Worm (Caenorhabditis elegans): ENCODE measurements around the gene basl-1.

Gene basl-1

DNA sequence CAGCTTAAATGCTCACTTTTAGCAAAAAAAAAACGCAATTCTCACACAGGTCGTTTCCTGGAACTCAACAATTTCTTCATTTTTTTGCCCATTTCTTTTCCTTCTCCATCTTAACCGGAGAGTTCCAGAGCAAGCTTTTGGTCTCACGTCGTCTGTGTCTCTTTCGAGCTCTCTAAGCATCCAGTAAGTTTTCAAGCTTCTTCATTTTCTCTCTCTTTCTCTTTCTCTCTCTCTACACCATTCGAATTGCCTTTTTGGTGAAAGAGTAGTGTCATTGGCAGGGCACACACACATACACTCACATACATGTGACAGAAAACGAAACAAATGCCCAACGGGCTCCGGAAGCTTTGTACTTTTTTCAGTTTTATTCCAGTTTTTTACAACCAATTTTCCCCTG, 25.1 kb downstream of the basl-1 start:
- no peak for TF ChIP-seq cebp-1 (GFP tag; IDR thresholded peaks at IDR 0.05)
- TF ChIP-seq cebp-1 (tag; optimal IDR thresholded peaks at IDR 0.05) = peak; percentile 6
- TF ChIP-seq snpc-1.1 (tag; optimal IDR thresholded peaks at IDR 0.05; ENCODE audit: insufficient read depth) = no peak
- TF ChIP-seq snpc-4 (GFP tag; optimal IDR thresholded peaks at IDR 0.05) = no peak
- peak in 1 of 4 experiments; percentile 59 for TF ChIP-seq snpc-4 (tag; optimal IDR thresholded peaks at IDR 0.05)
- no peak for TF ChIP-seq efl-1 (GFP tag; optimal IDR thresholded peaks at IDR 0.05)
- no peak for TF ChIP-seq nhr-80 (tag; optimal IDR thresholded peaks at IDR 0.05)
- TF ChIP-seq atf-7 (tag; optimal IDR thresholded peaks at IDR 0.05) = no peak
- TF ChIP-seq hmg-1.2 (GFP tag; IDR thresholded peaks at IDR 0.05) = peak; percentile 52; the same call in 1 of the 2 replicates

DNA sequence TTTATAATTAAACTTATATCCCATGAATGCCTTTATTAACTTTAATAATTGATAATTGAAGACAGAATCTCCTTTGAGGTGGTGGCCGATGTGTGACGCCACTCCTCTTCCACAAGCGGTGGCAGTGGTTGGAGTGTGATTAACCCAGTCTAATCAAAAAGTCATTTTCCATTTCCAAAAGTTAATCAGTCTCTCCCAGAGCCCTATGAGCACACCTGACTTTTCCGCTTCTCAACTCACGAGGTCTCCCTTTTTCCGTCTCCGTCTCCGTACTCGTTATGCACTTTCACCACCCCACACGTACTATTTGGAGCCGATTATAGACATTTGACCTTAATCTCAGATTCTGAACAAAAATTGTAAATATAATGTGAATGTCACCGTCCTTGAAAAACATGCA, 27.9 kb downstream of the basl-1 start:
- TF ChIP-seq rpc-1 (optimal IDR thresholded peaks at IDR 0.05) (no peak), rpc-1 (tag; optimal IDR thresholded peaks at IDR 0.05) (no peak), chd-7 (tag; optimal IDR thresholded peaks at IDR 0.05) (no peak), B0035.1 (tag; optimal IDR thresholded peaks at IDR 0.05) (no peak), F23B12.7 (tag; optimal IDR thresholded peaks at IDR 0.05; ENCODE audit: insufficient read depth) (no peak), zim-3 (tag; optimal IDR thresholded peaks at IDR 0.05) (no peak)

DNA sequence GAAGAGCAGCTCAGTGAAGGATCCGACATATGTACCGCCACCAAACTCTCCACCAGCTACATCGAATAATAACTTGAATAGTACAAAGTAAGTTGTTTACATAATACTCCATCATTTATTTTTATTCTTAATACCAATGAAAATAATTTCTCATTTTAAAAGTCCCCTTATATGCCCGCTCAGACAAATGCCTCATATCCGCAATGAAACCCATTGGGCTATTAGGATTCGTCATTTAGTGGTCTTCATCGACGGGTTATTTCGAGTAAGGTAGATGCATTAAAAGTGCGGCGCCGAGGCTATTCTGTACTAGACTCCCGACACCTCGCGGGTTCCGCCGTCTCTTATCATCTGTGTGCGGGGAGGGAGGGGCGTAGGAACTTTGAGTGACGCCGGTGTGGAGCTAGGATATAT, 39.0 kb downstream of the basl-1 start:
- TF ChIP-seq hmg-1.2 (GFP tag; IDR thresholded peaks at IDR 0.05) (peak; percentile 92), pbrm-1 (GFP tag; IDR thresholded peaks at IDR 0.05) (peak; percentile 93), unc-62 (GFP tag; optimal IDR thresholded peaks at IDR 0.05) (no peak), Y95B8A.8 (GFP tag; IDR thresholded peaks at IDR 0.05) (no peak), dpl-1 (GFP tag; optimal IDR thresholded peaks at IDR 0.05) (no peak), rcor-1 (GFP tag; IDR thresholded peaks at IDR 0.05) (peak; percentile 71), B0035.1 (tag; optimal IDR thresholded peaks at IDR 0.05) (no peak), C06A6.2 (GFP tag; conservative IDR thresholded peaks at IDR 0.05) (no peak), ztf-22 (GFP tag; optimal IDR thresholded peaks at IDR 0.05) (no peak), ztf-25 (GFP tag; IDR thresholded peaks at IDR 0.05) (no peak), let-526 (GFP tag; IDR thresholded peaks at IDR 0.05) (no peak), madf-10 (tag; optimal IDR thresholded peaks at IDR 0.05) (no peak), K12H6.12 (tag; optimal IDR thresholded peaks at IDR 0.05) (no peak), ama-1 (optimal IDR thresholded peaks at IDR 0.05) (no peak), ama-1 (GFP tag; optimal IDR thresholded peaks at IDR 0.05) (no peak), snpc-1.1 (tag; optimal IDR thresholded peaks at IDR 0.05; ENCODE audit: insufficient read depth) (peak; percentile 97), tbp1 (GFP tag; optimal IDR thresholded peaks at IDR 0.05) (peak; percentile 75), aptf-2 (GFP tag; conservative IDR thresholded peaks at IDR 0.05) (no peak), ZK185.1 (tag; optimal IDR thresholded peaks at IDR 0.05; ENCODE audit: poor library complexity, severe bottlenecking) (peak; percentile 70), aptf-3 (GFP tag; IDR thresholded peaks at IDR 0.05) (no peak), lin-35 (GFP tag; optimal IDR thresholded peaks at IDR 0.05) (peak in 1 of 3 experiments; percentile 34), zim-3 (tag; optimal IDR thresholded peaks at IDR 0.05) (no peak), egl-44 (GFP tag; IDR thresholded peaks at IDR 0.05) (0 out of 2 replicates have a peak, but pooled peaks have one; percentile 37), tlf-1 (GFP tag; optimal IDR thresholded peaks at IDR 0.05) (no peak), attf-6 (GFP tag; IDR thresholded peaks at IDR 0.05) (peak; percentile 60), dpff-1 (tag; optimal IDR thresholded peaks at IDR 0.05) (no peak), fkh-3 (tag; optimal IDR thresholded peaks at IDR 0.05) (no peak), die-1 (tag; optimal IDR thresholded peaks at IDR 0.05) (no peak), F49E8.2 (tag; optimal IDR thresholded peaks at IDR 0.05; ENCODE audit: insufficient read depth) (peak; percentile 90), ztf-28 (GFP tag; IDR thresholded peaks at IDR 0.05) (no peak), F39B2.1 (GFP tag; IDR thresholded peaks at IDR 0.05) (no peak), zfh-2 (GFP tag; conservative IDR thresholded peaks at IDR 0.05) (no peak), ets-4 (GFP tag; optimal IDR thresholded peaks at IDR 0.05) (no peak), ceh-100 (GFP tag; IDR thresholded peaks at IDR 0.05) (peak; percentile 30; the same call in 1 of the 2 replicates), snpc-4 (GFP tag; optimal IDR thresholded peaks at IDR 0.05) (peak; percentile 96), snpc-4 (tag; optimal IDR thresholded peaks at IDR 0.05) (peak; percentile 94 to 99 (median 98)), ceh-27 (GFP tag; optimal IDR thresholded peaks at IDR 0.05) (peak; percentile 13)

Measured in whole organism, young adult.